Worm (Caenorhabditis elegans): ENCODE data around the gene mmab-1.

ce11 chrIII:4895313-4895712 is 26.6 kb downstream of the mmab-1 start:
- TF ChIP-seq W03F9.2 (tag; optimal IDR thresholded peaks at IDR 0.05) = no peak
- TF ChIP-seq him-1 (tag; optimal IDR thresholded peaks at IDR 0.05) = no peak
- TF ChIP-seq dao-5 (tag; optimal IDR thresholded peaks at IDR 0.05) = no peak

All from whole organism, L4/young adult.